Worm (Caenorhabditis elegans): ENCODE data around the gene T23F11.6.

ce11 chrIII:4658384-4658844 is 10.7 kb upstream of the T23F11.6 start, which contains the start of gene cdka-1:
- TF ChIP-seq ama-1 (optimal IDR thresholded peaks at IDR 0.05) = no peak
- TF ChIP-seq tbx-37 (GFP tag; conservative IDR thresholded peaks at IDR 0.05) = no peak
- TF ChIP-seq B0310.2 (tag; optimal IDR thresholded peaks at IDR 0.05) = no peak
- TF ChIP-seq flt-1 (GFP tag; IDR thresholded peaks at IDR 0.05) = no peak
- no peak for TF ChIP-seq ets-7 (tag; optimal IDR thresholded peaks at IDR 0.05)
- TF ChIP-seq hnd-1 (tag; optimal IDR thresholded peaks at IDR 0.05) = no peak
- no peak for TF ChIP-seq F13C5.2 (tag; optimal IDR thresholded peaks at IDR 0.05)

Data from whole organism, early embryonic.